Fruit fly (Drosophila melanogaster) whole organism, embryonic: Measurements from ENCODE around the gene CG12075.

Source experiments
- B-H1 ChIP-seq: fragments of 200-800 bp; sonication (Bioruptor generic); IDR thresholded peaks from 3 replicates; pipeline ENCODE4 v1.3.6; 2022; ENCODE audit warnings: missing biosample characterization, missing genetic modification characterization
- CG1024 ChIP-seq: fragments of 200-800 bp; sonication (Bioruptor generic); IDR thresholded peaks from 2 replicates; pipeline ENCODE4 v1.3.6; 2022; ENCODE audit warnings: missing biosample characterization, missing genetic modification characterization
- CG10959 ChIP-seq: fragments of 200-800 bp; sonication (Bioruptor generic); IDR thresholded peaks from 2 replicates; pipeline ENCODE4 v1.3.6; 2022; ENCODE audit warnings: missing biosample characterization, missing genetic modification characterization
- CG12104 ChIP-seq: fragments of 200-800 bp; sonication (Bioruptor generic); optimal IDR thresholded peaks from 3 replicates; lab custom pipeline; 2016; ENCODE audit warnings: missing biosample characterization, missing genetic modification characterization
- CG13624 ChIP-seq: fragments of 200-800 bp; sonication (Bioruptor generic); optimal IDR thresholded peaks from 2 replicates; lab custom pipeline; 2016; ENCODE audit warnings: missing biosample characterization, missing genetic modification characterization
- CG1529 ChIP-seq: fragments of 200-800 bp; sonication (Bioruptor generic); optimal IDR thresholded peaks from 3 replicates; lab custom pipeline; 2018; ENCODE audit warnings: missing biosample characterization, missing genetic modification characterization
- CG15479 ChIP-seq: fragments of 200-800 bp; sonication (Bioruptor generic); optimal IDR thresholded peaks from 3 replicates; lab custom pipeline; 2019; ENCODE audit warnings: missing biosample characterization, mild to moderate bottlenecking, missing genetic modification characterization, moderate library complexity
- CG15601 ChIP-seq: fragments of 200-800 bp; sonication (Bioruptor generic); optimal IDR thresholded peaks from 3 replicates; lab custom pipeline; 2019; ENCODE audit warnings: missing biosample characterization, mild to moderate bottlenecking, missing genetic modification characterization, moderate library complexity
- CG1603 ChIP-seq: fragments of 200-800 bp; sonication (Bioruptor generic); optimal IDR thresholded peaks from 2 replicates; lab custom pipeline; 2019; ENCODE audit warnings: missing biosample characterization, mild to moderate bottlenecking, missing genetic modification characterization, moderate library complexity
- CG16779 ChIP-seq: fragments of 200-800 bp; sonication (Bioruptor generic); IDR thresholded peaks from 2 replicates; pipeline ENCODE4 v1.3.6; 2022; ENCODE audit warnings: missing biosample characterization, missing genetic modification characterization
- CG16863 ChIP-seq: fragments of 200-800 bp; sonication (Bioruptor generic); optimal IDR thresholded peaks from 3 replicates; lab custom pipeline; 2016; ENCODE audit warnings: missing biosample characterization, missing genetic modification characterization
- CG17328 ChIP-seq: fragments of 200-800 bp; sonication (Bioruptor generic); IDR thresholded peaks from 2 replicates; pipeline ENCODE4 v1.3.6; 2022; ENCODE audit warnings: missing biosample characterization, missing genetic modification characterization
- CG18011 ChIP-seq: fragments of 200-800 bp; sonication (Bioruptor generic); optimal IDR thresholded peaks from 2 replicates; lab custom pipeline; 2017; ENCODE audit warnings: missing biosample characterization, missing genetic modification characterization, mild to moderate bottlenecking, moderate library complexity, missing genotype
- CG1832 ChIP-seq: fragments of 200-800 bp; sonication (Bioruptor generic); optimal IDR thresholded peaks from 2 replicates; lab custom pipeline; 2017; ENCODE audit warnings: missing biosample characterization, mild to moderate bottlenecking, missing genetic modification characterization, inconsistent platforms
- CG2889 ChIP-seq: fragments of 200-800 bp; sonication (Bioruptor generic); IDR thresholded peaks from 3 replicates; pipeline ENCODE4 v1.3.6; 2022; ENCODE audit warnings: missing biosample characterization, missing genetic modification characterization
- CG43689 ChIP-seq: fragments of 200-800 bp; sonication (Bioruptor generic); IDR thresholded peaks from 2 replicates; pipeline ENCODE4 v1.3.6; 2022; ENCODE audit warnings: missing biosample characterization, missing genetic modification characterization
- CG6813 ChIP-seq: fragments of 200-800 bp; sonication (Bioruptor generic); optimal IDR thresholded peaks from 2 replicates; lab custom pipeline; 2017; ENCODE audit warnings: missing biosample characterization, missing genetic modification characterization, mild to moderate bottlenecking, moderate library complexity, missing genetic modification reagents
- CG7357 ChIP-seq: fragments of 200-800 bp; sonication (Bioruptor generic); IDR thresholded peaks from 3 replicates; pipeline ENCODE4 v1.3.6; 2022; ENCODE audit warnings: missing biosample characterization, missing genetic modification characterization
- CG7928 ChIP-seq: fragments of 200-800 bp; sonication (Bioruptor generic); optimal IDR thresholded peaks from 2 replicates; lab custom pipeline; 2017; ENCODE audit warnings: missing biosample characterization, mild to moderate bottlenecking, missing genetic modification characterization
- CG8944 ChIP-seq: fragments of 200-800 bp; sonication (Bioruptor generic); optimal IDR thresholded peaks from 3 replicates; lab custom pipeline; 2016; ENCODE audit warnings: missing biosample characterization, missing genetic modification characterization
- CHES-1-like ChIP-seq: fragments of 200-800 bp; sonication (Bioruptor generic); optimal IDR thresholded peaks from 2 replicates; lab custom pipeline; 2016; ENCODE audit warnings: missing biosample characterization, missing genetic modification characterization
- E2f2 ChIP-seq: fragments of 200-800 bp; sonication (Bioruptor generic); IDR thresholded peaks from 2 replicates; pipeline ENCODE4 v1.3.6; 2022; ENCODE audit warnings: missing biosample characterization, missing genetic modification characterization
- Ets97D ChIP-seq: fragments of 200-800 bp; sonication (Bioruptor generic); optimal IDR thresholded peaks from 3 replicates; lab custom pipeline; 2016; ENCODE audit warnings: missing biosample characterization, missing genetic modification characterization
- H15 ChIP-seq: fragments of 200-800 bp; sonication (Bioruptor generic); IDR thresholded peaks from 3 replicates; pipeline ENCODE4 v1.3.6; 2022; ENCODE audit warnings: missing biosample characterization, missing genetic modification characterization
- Hand ChIP-seq: fragments of 200-800 bp; sonication (Bioruptor generic); optimal IDR thresholded peaks from 2 replicates; lab custom pipeline; 2017; ENCODE audit warnings: mild to moderate bottlenecking, missing biosample characterization, missing genetic modification reagents, missing genetic modification characterization
- Hsf ChIP-seq: fragments of 200-800 bp; sonication (Bioruptor generic); optimal IDR thresholded peaks from 3 replicates; lab custom pipeline; 2016; ENCODE audit warnings: missing biosample characterization, missing genetic modification characterization
- Jarid2 ChIP-seq: fragments of 200-800 bp; sonication (Bioruptor generic); optimal IDR thresholded peaks from 3 replicates; lab custom pipeline; 2017; ENCODE audit warnings: mild to moderate bottlenecking, missing biosample characterization, missing genetic modification reagents, missing genetic modification characterization
- Mrtf ChIP-seq: fragments of 200-800 bp; sonication (Bioruptor generic); IDR thresholded peaks from 3 replicates; pipeline ENCODE4 v1.3.6; 2022; ENCODE audit warnings: missing biosample characterization, missing genetic modification characterization
- NC2β ChIP-seq: fragments of 200-800 bp; sonication (Bioruptor generic); optimal IDR thresholded peaks from 2 replicates; lab custom pipeline; 2016; ENCODE audit warnings: missing biosample characterization, missing genetic modification characterization
- NFAT ChIP-seq: fragments of 200-800 bp; sonication (Bioruptor generic); IDR thresholded peaks from 2 replicates; pipeline ENCODE4 v1.3.6; 2022; ENCODE audit warnings: missing biosample characterization, missing genetic modification characterization
- NK7.1 ChIP-seq: fragments of 200-800 bp; sonication (Bioruptor generic); optimal IDR thresholded peaks from 3 replicates; lab custom pipeline; 2016; ENCODE audit warnings: missing biosample characterization, missing genetic modification characterization
- Nf-YB ChIP-seq: fragments of 200-800 bp; sonication (Bioruptor generic); optimal IDR thresholded peaks from 3 replicates; lab custom pipeline; 2019; ENCODE audit warnings: missing biosample characterization, mild to moderate bottlenecking, missing genetic modification characterization, moderate library complexity
- NfI ChIP-seq: fragments of 200-800 bp; sonication (Bioruptor generic); optimal IDR thresholded peaks from 3 replicates; lab custom pipeline; 2018; ENCODE audit warnings: missing biosample characterization, mild to moderate bottlenecking, missing genetic modification characterization, moderate library complexity
- Oaz ChIP-seq: fragments of 200-800 bp; sonication (Bioruptor generic); IDR thresholded peaks from 2 replicates; pipeline ENCODE4 v1.3.6; 2022; ENCODE audit warnings: missing biosample characterization, missing genetic modification characterization
- aop ChIP-seq: fragments of 200-800 bp; sonication (Bioruptor generic); IDR thresholded peaks from 2 replicates; pipeline ENCODE4 v1.3.6; 2022; ENCODE audit warnings: missing biosample characterization, missing genetic modification characterization
- cas ChIP-seq: fragments of 200-800 bp; sonication (Bioruptor generic); IDR thresholded peaks from 2 replicates; pipeline ENCODE4 v1.3.6; 2022; ENCODE audit warnings: missing biosample characterization, missing genetic modification characterization
- da ChIP-seq: fragments of 200-800 bp; sonication (Bioruptor generic); optimal IDR thresholded peaks from 2 replicates; lab custom pipeline; 2016; ENCODE audit warnings: missing biosample characterization, missing genetic modification characterization
- dmrt11E ChIP-seq: fragments of 200-800 bp; sonication (Bioruptor generic); optimal IDR thresholded peaks from 3 replicates; lab custom pipeline; 2018; ENCODE audit warnings: missing biosample characterization, mild to moderate bottlenecking, missing genetic modification characterization, moderate library complexity
- eyg ChIP-seq: fragments of 200-800 bp; sonication (Bioruptor generic); optimal IDR thresholded peaks from 3 replicates; lab custom pipeline; 2016; ENCODE audit warnings: missing biosample characterization, missing genetic modification characterization
- gcm ChIP-seq: fragments of 200-800 bp; sonication (Bioruptor generic); optimal IDR thresholded peaks from 2 replicates; lab custom pipeline; 2019; ENCODE audit warnings: missing biosample characterization, mild to moderate bottlenecking, missing genetic modification characterization, moderate library complexity
- grau ChIP-seq: fragments of 200-800 bp; optimal IDR thresholded peaks from 3 replicates; lab custom pipeline; 2019; ENCODE audit warnings: missing biosample characterization, mild to moderate bottlenecking, missing genetic modification characterization, moderate library complexity
- grn ChIP-seq: fragments of 200-800 bp; sonication (Bioruptor generic); optimal IDR thresholded peaks from 3 replicates; lab custom pipeline; 2017; ENCODE audit warnings: missing biosample characterization, missing genetic modification characterization
- gt ChIP-seq: fragments of 200-800 bp; sonication (Bioruptor generic); IDR thresholded peaks from 2 replicates; pipeline ENCODE4 v1.3.6; 2022; ENCODE audit warnings: missing biosample characterization, missing genetic modification characterization
- knrl ChIP-seq: fragments of 200-800 bp; sonication (Bioruptor generic); IDR thresholded peaks from 3 replicates; pipeline ENCODE4 v1.3.6; 2022; ENCODE audit warnings: missing biosample characterization, missing genetic modification characterization; ENCODE audit not compliant: partially characterized antibody
- pan ChIP-seq, 4 experiments: fragments of >200 bp in 3 of 4; fragments of 200-800 bp in 1 of 4; sonication (Bioruptor generic) in 1 of 4; optimal IDR thresholded peaks in 3 of 4; IDR thresholded peaks in 1 of 4; 2 replicates each; pipeline versions ENCODE4 v1.3.6 to Lab custom; 2017 to 2022; ENCODE audit warnings: missing biosample characterization in 2 of 4, missing genetic modification characterization in 2 of 4, mixed read lengths in 1 of 4
- prd ChIP-seq, 3 experiments: fragments of >200 bp in 2 of 3; fragments of 200-800 bp in 1 of 3; sonication (Bioruptor generic) in 1 of 3; optimal IDR thresholded peaks in 2 of 3; IDR thresholded peaks in 1 of 3; 2 replicates in 2 of 3; 3 replicates in 1 of 3; pipeline versions ENCODE4 v1.3.6 to Lab custom; 2017 to 2022; ENCODE audit warnings: missing biosample characterization in 1 of 3, missing genetic modification characterization in 1 of 3
- psq ChIP-seq: fragments of 200-800 bp; sonication (Bioruptor generic); optimal IDR thresholded peaks from 2 replicates; lab custom pipeline; 2017; ENCODE audit warnings: missing biosample characterization, missing genetic modification characterization
- sens ChIP-seq: fragments of 200-800 bp; sonication (Bioruptor generic); peaks from one replicate; lab custom pipeline; 2016; ENCODE audit warnings: missing biosample characterization, missing genetic modification characterization
- sima ChIP-seq: fragments of 200-800 bp; sonication (Bioruptor generic); optimal IDR thresholded peaks from 2 replicates; lab custom pipeline; 2016; ENCODE audit warnings: missing biosample characterization, missing genetic modification characterization
- toy ChIP-seq: fragments of 200-800 bp; sonication (Bioruptor generic); IDR thresholded peaks from 2 replicates; pipeline ENCODE4 v1.3.6; 2022; ENCODE audit warnings: missing biosample characterization, missing genetic modification characterization
- usp ChIP-seq: fragments of >200 bp; optimal IDR thresholded peaks from 2 replicates; lab custom pipeline; 2017; ENCODE audit warnings: missing biosample characterization, missing genetic modification characterization

Gene CG12075

DNA sequence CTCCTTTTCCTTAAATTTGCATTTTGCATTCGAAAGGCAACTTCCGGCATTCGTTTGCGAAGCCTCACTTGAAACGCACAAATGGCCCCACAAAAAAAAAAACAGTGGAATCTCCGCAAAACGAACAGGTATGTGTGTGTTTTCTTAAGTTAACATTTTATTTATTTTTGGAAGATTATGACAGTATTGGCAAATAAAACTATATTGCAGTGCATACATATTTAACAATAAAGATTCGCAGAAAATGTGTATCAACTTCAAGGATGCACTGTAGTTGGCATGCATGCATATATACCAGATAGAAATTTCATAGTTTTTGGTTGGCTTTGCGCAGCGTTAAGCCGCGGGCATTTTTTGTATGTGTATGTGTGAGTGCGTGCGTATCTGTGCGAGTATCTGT lies 939 bp upstream of the CG12075 start (continued):
- TF ChIP-seq sima (GFP tag; lab: Kevin White, UChicago) (no peak), grau (tag; lab: Kevin White, UChicago) (peak; percentile 61), NfI (GFP tag; lab: Kevin White, UChicago) (no peak), NFAT (no peak), gt (GFP tag; lab: Robert Waterston, UW) (no peak), eyg (GFP tag; lab: Kevin White, UChicago) (no peak), knrl (GFP tag; lab: Robert Waterston, UW) (no peak), CG17328 (GFP tag; lab: Robert Waterston, UW) (peak; percentile 49; the same call in 1 of the 2 replicates), CG1529 (GFP tag; lab: Kevin White, UChicago) (peak; percentile 19), Hand (GFP tag; lab: Kevin White, UChicago) (no peak), CG16779 (no peak), CG15601 (tag; lab: Kevin White, UChicago) (peak; percentile 16), CG13624 (GFP tag; lab: Kevin White, UChicago) (no peak), CG18011 (GFP tag; lab: Kevin White, UChicago) (no peak), CG8944 (GFP tag; lab: Kevin White, UChicago) (no peak), Ets97D (GFP tag; lab: Kevin White, UChicago) (no peak), Nf-YB (GFP tag; lab: Kevin White, UChicago) (no peak), CG1024 (0 out of 2 replicates have a peak, but pooled peaks have one; percentile 24), CG2889 (GFP tag; lab: Robert Waterston, UW) (no peak; the same call in 2 of the 3 replicates), CG7928 (no peak), CG1603 (tag; lab: Kevin White, UChicago) (peak; percentile 50), pan (optimal IDR thresholded peaks at IDR 0.05; lab: Kevin White, UChicago) (no peak), pan (GFP tag; optimal IDR thresholded peaks at IDR 0.05 in 1 of 2, IDR thresholded peaks at IDR 0.05 in 1 of 2) (peak in 1 of 2 experiments; percentile 46), Oaz (GFP tag; lab: Robert Waterston, UW) (no peak), aop (GFP tag; lab: Robert Waterston, UW) (no peak), CG12104 (GFP tag; lab: Kevin White, UChicago) (no peak), CG16863 (GFP tag; lab: Kevin White, UChicago) (no peak), CG6813 (GFP tag; lab: Kevin White, UChicago) (no peak), cas (no peak), B-H1 (GFP tag; lab: Robert Waterston, UW) (peak; percentile 17; the same call in 1 of the 3 replicates), NC2β (GFP tag; lab: Kevin White, UChicago) (no peak), CG43689 (GFP tag; lab: Robert Waterston, UW) (no peak), toy (GFP tag; lab: Robert Waterston, UW) (no peak), H15 (GFP tag; lab: Robert Waterston, UW) (no peak), dmrt11E (tag; lab: Kevin White, UChicago) (no peak), NK7.1 (GFP tag; lab: Kevin White, UChicago) (no peak), da (GFP tag; lab: Kevin White, UChicago) (no peak), Mrtf (GFP tag; lab: Robert Waterston, UW) (no peak), CG1832 (no peak), CG7357 (GFP tag; lab: Robert Waterston, UW) (no peak), Hsf (GFP tag; lab: Kevin White, UChicago) (peak; percentile 24), psq (GFP tag; lab: Kevin White, UChicago) (no peak), E2f2 (GFP tag; lab: Robert Waterston, UW) (no peak), CG15479 (GFP tag; lab: Kevin White, UChicago) (no peak), usp (no peak), gcm (GFP tag; lab: Kevin White, UChicago) (peak; percentile 31), grn (GFP tag; lab: Kevin White, UChicago) (no peak), prd (optimal IDR thresholded peaks at IDR 0.05; lab: Kevin White, UChicago) (no peak), prd (GFP tag; IDR thresholded peaks at IDR 0.05; lab: Robert Waterston, UW) (no peak), Jarid2 (no peak), CG10959 (GFP tag; lab: Robert Waterston, UW) (no peak), CHES-1-like (GFP tag; lab: Kevin White, UChicago) (no peak), sens (GFP tag; lab: Kevin White, UChicago) (no peak)
